Fruit fly (Drosophila melanogaster) whole organism: ENCODE measurements around the gene Or1a.

Experiments
- CG8478 ChIP-seq: fragments of >200 bp; optimal IDR thresholded peaks from 2 replicates; lab custom pipeline; 2018; ENCODE audit warnings: inconsistent platforms
- Dll ChIP-seq: fragments of >200 bp; optimal IDR thresholded peaks from 2 replicates; lab custom pipeline; 2017
- EcR ChIP-seq, 2 experiments: fragments of >200 bp; optimal IDR thresholded peaks; 2 replicates each; lab custom pipeline; 2017; ENCODE audit warnings: missing biosample characterization in 2 of 2, missing genetic modification characterization in 2 of 2, missing genetic modification reagents in 2 of 2
- pan ChIP-seq: fragments of >200 bp; optimal IDR thresholded peaks from 2 replicates; lab custom pipeline; 2017
- psq ChIP-seq: fragments of >200 bp; optimal IDR thresholded peaks from 2 replicates; lab custom pipeline; 2017
- usp ChIP-seq: fragments of >200 bp; optimal IDR thresholded peaks from 2 replicates; lab custom pipeline; 2017; ENCODE audit warnings: missing biosample characterization, missing genetic modification characterization, mixed read lengths

The Or1a gene

DNA sequence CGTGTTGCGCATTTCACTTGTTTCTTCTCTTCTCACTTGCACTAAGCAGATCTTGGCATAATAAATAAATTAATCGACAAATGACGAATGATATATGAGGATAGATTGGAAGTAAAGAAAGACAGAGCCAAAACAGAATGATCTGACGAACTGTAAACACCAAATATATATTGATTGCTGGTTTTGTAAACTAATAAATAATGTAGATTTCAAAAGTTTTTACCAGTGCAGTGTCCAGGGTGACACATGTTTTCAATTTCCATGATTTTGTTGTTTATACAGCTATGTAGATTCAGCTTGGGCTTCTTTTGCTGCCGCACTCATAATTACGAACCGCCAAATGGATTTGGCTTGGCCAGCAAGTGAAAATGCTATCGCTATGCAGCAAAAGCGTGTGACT is 3.6 kb upstream of the Or1a start:
- no peak for TF ChIP-seq usp
- TF ChIP-seq EcR (GFP tag; optimal IDR thresholded peaks at IDR 0.05; lab: Kevin White, UChicago) = no peak
- no peak for TF ChIP-seq Dll
- no peak for TF ChIP-seq psq (lab: Kevin White, UChicago)

DNA sequence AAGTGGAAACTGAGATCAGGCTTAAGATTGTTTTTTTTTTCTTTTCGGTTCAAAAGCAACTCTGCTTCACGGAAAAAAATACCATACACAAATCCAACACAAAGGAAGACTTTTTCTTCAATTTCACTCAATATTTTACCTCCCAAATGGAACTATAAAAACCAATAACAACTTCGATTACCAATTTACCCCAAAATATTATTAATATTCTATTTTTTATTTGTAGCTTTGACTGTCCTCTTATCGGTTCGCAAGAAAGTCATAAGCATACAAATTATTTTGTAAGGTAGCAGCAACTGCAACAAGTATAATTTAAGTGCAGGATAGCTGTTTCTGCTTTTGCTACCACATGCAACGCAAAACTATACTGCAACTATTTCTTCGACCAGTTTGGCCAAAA is 19.0 kb downstream of the Or1a start:
- TF ChIP-seq EcR (GFP tag; optimal IDR thresholded peaks at IDR 0.05; lab: Kevin White, UChicago) (no peak), usp (no peak), psq (lab: Kevin White, UChicago) (no peak), CG8478 (lab: Kevin White, UChicago) (no peak), Dll (no peak)

DNA sequence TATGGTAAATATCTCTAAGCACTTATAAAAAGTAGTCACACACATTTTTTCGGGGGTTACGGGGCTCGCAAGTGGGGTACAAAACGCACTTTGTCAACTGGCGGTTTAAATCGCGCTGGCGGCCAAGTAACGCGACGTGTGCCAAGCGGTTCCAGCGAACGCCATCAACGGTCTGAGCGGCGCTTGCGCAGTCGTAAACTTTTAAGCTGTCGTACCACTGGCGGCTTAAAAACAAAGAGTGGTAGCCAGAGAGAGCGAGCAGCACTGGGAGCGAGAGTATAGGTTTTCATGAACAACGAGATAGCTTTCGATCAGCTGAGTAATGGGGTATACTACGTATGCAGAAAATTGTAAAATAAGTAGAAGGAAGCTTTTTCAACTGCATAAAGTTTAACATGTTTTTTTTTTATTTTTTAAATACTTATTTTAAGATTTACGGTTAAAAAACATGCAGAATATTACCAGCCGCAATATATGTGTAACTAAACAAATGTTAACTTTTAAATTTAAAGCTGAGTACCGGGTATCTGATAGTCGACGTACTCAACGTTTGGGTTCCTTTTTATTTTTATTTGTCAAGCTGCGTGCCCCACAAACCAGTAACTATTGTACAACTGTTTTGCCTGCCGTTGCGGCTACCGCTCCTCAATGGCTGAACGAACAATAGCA is 19.8 kb downstream of the Or1a start:
- TF ChIP-seq usp = no peak
- no peak for TF ChIP-seq pan
- no peak for TF ChIP-seq CG8478 (lab: Kevin White, UChicago)
- no peak for TF ChIP-seq psq (lab: Kevin White, UChicago)
- no peak for TF ChIP-seq Dll
- no peak for TF ChIP-seq EcR (GFP tag; optimal IDR thresholded peaks at IDR 0.05; lab: Kevin White, UChicago)

DNA sequence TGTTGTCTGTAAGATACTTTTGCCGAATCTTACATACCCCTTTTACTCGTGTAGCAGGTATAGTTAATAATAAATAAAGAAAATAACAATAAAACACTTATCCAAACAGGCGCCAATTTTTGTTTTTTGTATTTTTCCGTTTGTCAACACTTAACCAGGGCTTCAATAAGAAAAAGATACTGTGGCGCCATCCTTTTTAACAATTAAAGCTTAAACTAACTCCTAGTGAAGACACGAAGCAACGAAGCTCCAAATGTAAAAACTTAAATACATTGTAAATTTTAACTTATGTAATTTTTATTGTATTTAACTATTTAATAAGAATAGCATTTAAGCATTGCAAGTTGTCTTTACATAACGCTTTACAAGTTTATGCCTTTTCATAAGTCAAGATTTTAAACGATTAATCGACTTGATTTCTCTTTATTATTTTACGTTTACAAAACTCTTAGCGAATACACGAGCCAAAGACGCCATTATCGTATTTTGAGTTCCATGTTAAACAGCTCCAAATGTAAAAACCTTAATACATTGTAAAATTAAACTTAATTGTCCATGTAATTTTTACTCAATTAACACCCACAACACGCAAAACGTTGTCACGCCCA is 21.8 kb downstream of the Or1a start:
- TF ChIP-seq pan (no peak), CG8478 (lab: Kevin White, UChicago) (no peak), EcR (GFP tag; optimal IDR thresholded peaks at IDR 0.05; lab: Kevin White, UChicago) (no peak), psq (lab: Kevin White, UChicago) (no peak), usp (no peak), Dll (no peak)

DNA sequence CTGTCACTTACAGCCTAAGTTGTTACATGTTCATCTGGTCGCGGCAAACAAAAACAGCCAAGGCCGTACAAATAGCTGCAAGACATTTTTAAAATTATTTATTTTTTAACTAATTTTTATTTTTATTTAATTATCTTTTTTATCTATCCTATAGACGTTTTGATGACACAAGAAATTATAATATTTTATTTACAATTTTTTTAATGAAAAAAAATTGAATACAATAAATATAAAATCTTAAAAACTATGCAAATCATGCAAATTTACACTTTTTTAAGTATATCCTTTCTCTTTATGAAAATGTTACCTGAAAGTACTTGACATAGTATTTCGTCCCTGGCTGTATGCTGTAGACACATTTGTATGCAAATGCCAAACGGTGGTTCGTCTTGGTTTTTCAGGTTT is 23.2 kb downstream of the Or1a start:
- TF ChIP-seq Dll (no peak), psq (lab: Kevin White, UChicago) (no peak), CG8478 (lab: Kevin White, UChicago) (no peak), usp (no peak), EcR (GFP tag; optimal IDR thresholded peaks at IDR 0.05; lab: Kevin White, UChicago) (no peak), pan (no peak)

DNA sequence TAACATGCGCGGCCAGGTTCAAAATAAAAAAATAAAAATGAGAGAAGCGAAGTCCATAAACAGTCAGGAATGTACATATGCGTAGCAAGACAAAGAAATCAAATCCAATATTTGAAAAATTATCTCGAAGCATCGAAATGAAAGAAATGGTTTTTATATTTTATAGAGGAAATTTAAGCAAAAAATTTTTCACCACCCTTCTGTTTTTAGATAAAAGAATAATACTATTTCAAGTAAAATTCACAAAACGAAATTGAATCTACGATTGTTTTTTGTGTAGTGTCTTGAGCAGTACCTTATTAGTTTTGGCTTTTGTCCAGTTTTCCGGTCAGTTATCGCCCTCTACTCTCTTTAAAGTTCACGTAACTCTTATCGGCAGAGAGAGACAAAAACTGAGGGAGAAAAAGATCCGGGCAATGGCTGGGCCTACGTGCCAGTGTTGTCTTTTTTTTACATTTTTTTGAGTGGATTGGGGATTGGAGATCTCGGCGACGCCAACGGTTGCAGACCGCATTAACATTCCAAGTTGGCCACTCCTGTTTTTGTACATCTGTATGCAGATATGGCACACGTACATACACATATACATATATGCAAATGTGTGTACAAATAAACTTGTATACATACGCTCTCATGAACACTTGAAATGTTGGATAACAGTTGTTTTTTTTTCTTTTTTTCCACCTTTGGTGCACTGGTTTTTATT is 25.1 kb downstream of the Or1a start:
- no peak for TF ChIP-seq psq (lab: Kevin White, UChicago)

DNA sequence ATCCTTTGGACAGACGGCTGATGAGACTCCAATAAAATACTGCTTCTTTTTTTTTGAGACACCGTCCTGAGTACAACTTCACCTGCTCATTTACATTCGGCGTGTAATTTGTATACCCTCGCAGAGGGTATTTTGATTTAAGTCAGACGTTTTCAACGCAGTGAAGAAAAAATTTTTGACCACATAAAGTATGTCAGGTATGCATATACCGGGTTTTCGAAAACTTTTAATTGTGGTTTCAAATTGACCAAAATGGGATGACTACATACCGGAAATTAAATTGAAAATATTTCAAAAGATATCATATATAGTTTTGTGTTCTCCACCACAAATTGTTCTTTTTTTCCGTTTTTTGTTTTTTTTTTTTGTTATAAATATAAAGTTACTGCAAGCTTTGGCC is 25.9 kb downstream of the Or1a start:
- TF ChIP-seq psq (lab: Kevin White, UChicago) (no peak), pan (no peak), EcR (GFP tag; optimal IDR thresholded peaks at IDR 0.05; lab: Kevin White, UChicago) (no peak), usp (no peak), Dll (no peak), CG8478 (lab: Kevin White, UChicago) (no peak)

DNA sequence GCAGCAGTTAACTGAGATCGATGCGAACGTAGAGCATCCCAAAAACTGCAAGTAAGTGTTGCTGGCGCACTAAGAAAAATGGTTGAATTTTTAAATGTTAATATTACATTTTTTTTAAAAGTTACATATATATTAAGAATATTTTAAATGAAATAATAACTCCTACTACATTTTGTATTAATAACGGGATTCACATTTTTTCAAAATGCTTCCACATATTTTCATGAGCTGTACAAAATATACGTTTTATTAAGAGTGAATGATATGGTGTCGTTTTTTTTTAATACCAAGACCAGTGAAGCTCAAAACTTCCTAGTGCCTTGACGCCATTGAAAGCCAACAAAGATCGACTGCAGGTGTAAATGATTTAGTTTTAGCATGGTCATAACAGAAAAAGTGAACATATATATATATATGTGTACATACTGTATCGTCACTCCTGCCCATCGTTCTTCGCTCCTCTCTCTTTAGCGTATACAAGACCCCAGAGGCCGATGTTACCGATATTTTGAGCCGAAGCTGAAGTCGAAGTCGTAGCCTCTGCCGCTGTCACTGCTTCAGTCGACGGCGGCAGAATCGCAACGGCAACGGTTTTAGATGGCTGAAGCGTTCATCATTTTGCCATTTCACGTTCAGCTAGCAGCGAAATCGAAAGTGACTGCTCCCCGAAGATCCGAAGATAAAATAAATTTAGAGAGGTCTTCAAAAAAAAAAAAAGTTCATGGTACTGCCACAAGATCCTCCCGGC is 27.7 kb downstream of the Or1a start:
- no peak for TF ChIP-seq EcR (GFP tag; optimal IDR thresholded peaks at IDR 0.05; lab: Kevin White, UChicago)
- TF ChIP-seq Dll = no peak
- no peak for TF ChIP-seq usp
- no peak for TF ChIP-seq CG8478 (lab: Kevin White, UChicago)
- TF ChIP-seq pan = no peak
- TF ChIP-seq psq (lab: Kevin White, UChicago) = no peak

DNA sequence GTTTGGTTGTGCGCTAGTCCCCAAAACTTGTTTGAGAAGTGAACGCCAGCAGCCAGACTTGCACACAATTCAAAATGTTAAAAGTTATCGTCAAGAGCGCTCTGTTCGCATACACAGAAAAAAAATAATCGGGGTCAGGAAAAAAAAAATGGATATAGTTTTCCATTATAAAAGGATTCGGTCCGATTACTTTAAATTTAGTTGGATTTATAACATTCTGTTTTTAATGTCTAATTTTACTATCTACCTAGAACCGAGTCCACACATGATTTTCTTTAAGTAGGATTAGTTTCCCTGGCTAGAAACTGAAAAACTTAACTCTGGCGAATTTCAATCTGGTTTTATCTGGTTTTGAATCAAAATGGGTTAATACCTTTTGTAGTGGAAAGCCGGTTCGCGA is 30.3 kb downstream of the Or1a start:
- TF ChIP-seq EcR (GFP tag; optimal IDR thresholded peaks at IDR 0.05; lab: Kevin White, UChicago) = no peak
- no peak for TF ChIP-seq pan
- no peak for TF ChIP-seq Dll
- TF ChIP-seq CG8478 (lab: Kevin White, UChicago) = no peak
- TF ChIP-seq psq (lab: Kevin White, UChicago) = no peak
- TF ChIP-seq usp = no peak

DNA sequence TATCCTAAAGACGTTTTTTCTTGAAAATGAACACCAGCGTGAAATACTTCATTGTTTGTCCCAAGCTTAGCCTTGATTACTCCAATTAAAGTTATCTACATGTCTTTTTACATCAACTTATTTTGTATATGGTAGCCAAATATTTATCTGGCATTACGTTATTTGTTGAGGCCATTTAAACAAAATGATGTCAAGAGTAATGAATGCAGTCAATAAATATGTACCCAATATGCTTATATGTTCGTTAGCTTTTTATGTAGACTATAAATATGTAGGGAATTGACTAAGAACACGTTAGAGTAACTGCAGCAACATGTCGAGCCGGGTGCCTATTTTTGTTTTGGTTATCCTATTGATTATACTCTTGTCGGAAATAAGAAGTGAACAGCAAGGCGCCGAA is 35.3 kb downstream of the Or1a start, which contains the start of gene CG43181:
CG43181 (plus strand) TSS at position 301 of the 400 bp plus-strand sequence.
- no peak for TF ChIP-seq psq (lab: Kevin White, UChicago)

DNA sequence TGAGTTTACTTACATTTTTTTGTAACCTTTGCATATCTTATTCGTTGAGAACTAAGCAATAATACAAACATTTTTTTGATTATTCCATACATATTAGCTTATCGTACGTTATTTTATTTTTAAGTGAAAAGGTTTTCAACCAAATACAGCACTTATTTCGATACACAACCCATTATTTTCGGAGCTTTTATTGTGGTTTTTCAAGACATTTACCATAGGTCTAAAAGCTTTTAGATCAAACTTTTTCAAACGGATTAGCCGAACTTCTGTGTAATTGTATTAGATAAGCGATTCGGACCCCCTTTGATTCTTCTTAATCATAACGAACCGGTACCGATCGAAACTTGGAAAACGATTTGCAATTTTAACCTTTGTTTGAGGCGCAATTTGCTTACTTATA is 36.0 kb downstream of the Or1a start:
- TF ChIP-seq psq (lab: Kevin White, UChicago) (no peak), usp (no peak), CG8478 (lab: Kevin White, UChicago) (no peak), pan (no peak), Dll (no peak)

DNA sequence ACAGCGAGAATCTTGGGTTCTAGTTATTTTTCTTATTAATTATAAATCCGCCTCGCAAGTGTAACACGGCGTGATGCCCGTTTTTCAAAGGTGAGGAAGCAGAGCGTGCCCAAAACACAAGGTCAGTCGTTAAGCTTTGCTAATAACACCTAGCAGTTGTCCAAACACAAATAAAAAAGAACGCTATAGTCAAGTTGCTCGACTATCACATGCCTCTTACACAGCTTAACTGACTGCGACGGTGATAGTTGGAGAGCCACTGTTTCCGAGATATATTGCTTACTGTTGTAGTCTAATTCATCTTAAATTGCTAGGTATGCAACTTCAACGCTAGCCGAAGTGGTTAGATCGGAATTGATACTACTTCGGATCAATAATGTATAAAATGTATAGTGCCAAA is 36.7 kb downstream of the Or1a start:
- no peak for TF ChIP-seq psq (lab: Kevin White, UChicago)
- no peak for TF ChIP-seq usp
- no peak for TF ChIP-seq CG8478 (lab: Kevin White, UChicago)
- no peak for TF ChIP-seq Dll
- no peak for TF ChIP-seq pan
- no peak for TF ChIP-seq EcR (GFP tag; optimal IDR thresholded peaks at IDR 0.05; lab: Kevin White, UChicago)
